Fruit fly (Drosophila melanogaster): ENCODE measurements around the gene CG14314.

- no peak for TF ChIP-seq CG8478 (optimal IDR thresholded peaks at IDR 0.05)
- TF ChIP-seq CTCF (optimal IDR thresholded peaks at IDR 0.05): no peak
Measured at dm6 chr3R:18167173-18167415, 48.8 kb upstream of the CG14314 start, which contains the start of the genes CG7215 and Prx5.

Measured in S2 (cell line).